Fruit fly (Drosophila melanogaster): ENCODE data around the gene CG3402.

Gene CG3402

DNA sequence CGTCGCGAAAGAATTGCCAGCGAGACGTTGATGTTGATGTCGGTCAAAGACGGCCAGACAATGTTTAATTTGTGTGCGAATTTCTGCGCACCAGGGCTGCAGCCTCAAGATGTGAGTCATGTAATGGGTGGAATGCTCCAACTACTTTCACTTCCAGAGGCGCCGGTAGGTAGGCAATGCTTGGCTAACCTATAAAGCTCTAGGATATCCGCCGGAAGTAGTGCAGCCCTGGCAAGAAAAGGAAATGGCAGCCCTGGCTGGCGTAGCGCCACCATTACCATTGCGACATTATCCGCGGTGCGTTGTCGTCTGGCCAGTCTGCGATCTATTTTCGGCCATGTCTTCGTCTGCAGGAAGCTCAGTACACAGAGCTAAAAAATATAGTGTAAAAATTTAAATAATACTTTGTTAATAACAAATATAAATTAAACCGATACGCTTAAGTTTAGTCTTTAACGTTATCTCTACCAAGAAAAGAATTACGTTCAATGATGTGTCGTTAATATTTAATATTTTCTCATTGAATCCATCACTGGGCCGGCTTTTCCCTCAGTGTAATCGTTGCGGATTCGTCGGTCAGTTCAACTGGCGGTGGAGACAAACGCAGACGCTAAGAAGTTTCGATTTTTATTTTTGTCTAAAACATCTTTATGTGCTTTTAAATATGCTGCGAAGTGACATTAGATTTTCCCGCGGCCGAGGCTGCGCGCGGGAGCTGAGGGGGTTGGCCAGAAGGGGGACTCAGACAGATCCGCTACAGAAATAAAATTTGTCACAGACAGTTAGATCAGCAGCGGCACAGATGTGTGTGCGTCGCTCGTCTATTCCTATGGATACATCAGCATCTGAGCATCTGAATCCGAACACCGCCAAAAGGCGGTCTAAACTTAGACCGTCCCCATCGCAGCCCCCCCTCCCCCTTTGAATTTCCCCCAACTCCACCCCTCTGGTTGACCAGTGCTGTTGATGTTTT lies 40.8 kb downstream of the CG3402 start:
- TF ChIP-seq CG8478 (optimal IDR thresholded peaks at IDR 0.05): no peak
- TF ChIP-seq CTCF (optimal IDR thresholded peaks at IDR 0.05): no peak

DNA sequence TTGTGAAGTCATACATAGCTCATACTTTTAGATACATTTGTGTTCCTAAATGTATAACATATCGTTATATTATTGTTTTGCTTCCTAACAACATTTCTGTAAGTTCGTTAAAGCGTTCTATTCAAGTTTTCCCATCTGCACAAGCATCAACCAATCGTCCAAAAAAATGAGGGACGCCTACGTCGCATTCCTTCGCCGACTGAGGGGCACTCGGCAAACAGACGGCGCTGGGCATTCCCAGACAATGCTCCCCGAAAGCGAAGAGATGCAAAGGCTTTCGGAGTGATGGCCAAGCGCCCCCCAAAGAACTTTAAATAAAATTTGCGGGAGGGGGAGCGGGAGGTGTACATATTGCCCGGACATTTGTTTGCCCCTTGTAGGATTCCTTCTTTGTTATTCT lies 41.9 kb downstream of the CG3402 start:
- TF ChIP-seq CTCF (optimal IDR thresholded peaks at IDR 0.05) (no peak), CG8478 (optimal IDR thresholded peaks at IDR 0.05) (no peak)

DNA sequence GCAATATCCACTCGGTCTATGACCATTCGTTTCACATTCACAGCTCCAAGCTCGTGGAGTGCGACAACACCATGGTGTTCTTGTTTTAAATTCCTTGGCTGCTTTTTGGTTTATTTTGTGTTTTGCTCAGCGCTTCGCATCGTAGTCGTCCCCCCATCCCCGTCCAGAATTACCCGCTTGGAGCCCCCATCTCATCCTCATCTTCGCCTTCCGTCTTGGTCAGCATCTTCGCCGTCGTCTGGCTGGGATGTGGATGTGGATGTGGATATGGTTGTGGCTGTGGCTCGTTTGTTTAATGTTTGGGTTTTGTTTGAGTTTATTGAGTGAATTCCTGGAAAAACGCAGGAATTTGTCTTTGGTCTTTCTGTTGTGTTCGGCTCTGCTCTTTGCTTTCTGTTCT lies 43.5 kb downstream of the CG3402 start:
- TF ChIP-seq CTCF (optimal IDR thresholded peaks at IDR 0.05) (no peak), CG8478 (optimal IDR thresholded peaks at IDR 0.05) (no peak)

DNA sequence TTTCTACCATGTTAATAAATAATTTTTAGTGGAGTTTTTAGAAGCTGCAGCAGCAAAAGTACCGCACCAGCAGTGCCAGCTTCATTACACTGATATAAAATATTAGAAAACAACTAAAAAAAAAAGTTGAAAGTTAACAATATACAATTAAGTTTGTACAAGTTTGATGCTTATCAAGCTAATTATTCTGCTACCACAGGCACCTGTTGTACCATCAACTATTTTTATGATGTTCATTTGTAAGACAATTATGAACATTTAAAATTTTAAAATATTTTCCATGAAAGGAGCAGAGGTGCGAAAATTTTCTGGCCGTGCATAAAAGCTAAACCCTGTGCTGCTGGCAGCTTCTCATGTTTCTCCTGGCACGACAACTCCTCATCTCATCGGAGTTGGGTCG lies 44.3 kb downstream of the CG3402 start:
- TF ChIP-seq CG8478 (optimal IDR thresholded peaks at IDR 0.05): no peak
- no peak for TF ChIP-seq CTCF (optimal IDR thresholded peaks at IDR 0.05)

DNA sequence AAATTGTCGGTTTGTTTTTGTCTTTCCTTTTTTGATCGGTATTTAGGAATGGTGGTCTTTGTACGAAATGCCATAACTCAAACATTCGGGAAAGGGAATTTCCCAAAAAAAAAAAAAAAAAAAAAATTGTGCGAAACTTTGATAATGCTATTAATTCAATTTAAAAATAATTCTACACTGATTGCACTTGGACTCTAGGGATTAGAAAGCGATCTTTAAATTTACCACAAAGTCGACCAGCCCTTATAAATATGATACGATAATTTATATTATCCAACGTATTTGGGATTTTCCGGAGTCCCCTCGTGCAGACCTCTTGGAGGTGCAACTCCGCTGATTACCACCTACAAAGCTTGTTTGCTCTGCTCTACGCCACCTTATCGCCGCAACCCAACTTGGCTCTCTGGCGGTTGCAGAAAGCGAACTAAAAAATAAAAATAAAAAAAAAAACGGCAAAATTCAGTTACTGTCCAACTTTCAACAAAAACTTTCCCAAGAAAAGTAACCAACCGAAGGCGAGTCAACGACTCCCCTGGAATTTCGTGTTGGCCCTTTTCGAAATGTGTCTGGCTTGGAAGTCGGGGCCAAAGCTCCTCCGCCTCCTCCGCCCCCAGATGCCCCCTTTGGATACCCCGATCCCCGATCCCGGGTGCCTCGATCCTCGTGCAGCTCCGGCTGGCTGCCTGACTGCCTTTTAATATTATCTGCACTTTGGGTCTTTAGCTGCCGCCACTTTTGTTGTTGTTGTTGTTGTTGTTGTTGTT lies 44.9 kb downstream of the CG3402 start:
- TF ChIP-seq CTCF (optimal IDR thresholded peaks at IDR 0.05) (no peak), CG8478 (optimal IDR thresholded peaks at IDR 0.05) (no peak)

DNA sequence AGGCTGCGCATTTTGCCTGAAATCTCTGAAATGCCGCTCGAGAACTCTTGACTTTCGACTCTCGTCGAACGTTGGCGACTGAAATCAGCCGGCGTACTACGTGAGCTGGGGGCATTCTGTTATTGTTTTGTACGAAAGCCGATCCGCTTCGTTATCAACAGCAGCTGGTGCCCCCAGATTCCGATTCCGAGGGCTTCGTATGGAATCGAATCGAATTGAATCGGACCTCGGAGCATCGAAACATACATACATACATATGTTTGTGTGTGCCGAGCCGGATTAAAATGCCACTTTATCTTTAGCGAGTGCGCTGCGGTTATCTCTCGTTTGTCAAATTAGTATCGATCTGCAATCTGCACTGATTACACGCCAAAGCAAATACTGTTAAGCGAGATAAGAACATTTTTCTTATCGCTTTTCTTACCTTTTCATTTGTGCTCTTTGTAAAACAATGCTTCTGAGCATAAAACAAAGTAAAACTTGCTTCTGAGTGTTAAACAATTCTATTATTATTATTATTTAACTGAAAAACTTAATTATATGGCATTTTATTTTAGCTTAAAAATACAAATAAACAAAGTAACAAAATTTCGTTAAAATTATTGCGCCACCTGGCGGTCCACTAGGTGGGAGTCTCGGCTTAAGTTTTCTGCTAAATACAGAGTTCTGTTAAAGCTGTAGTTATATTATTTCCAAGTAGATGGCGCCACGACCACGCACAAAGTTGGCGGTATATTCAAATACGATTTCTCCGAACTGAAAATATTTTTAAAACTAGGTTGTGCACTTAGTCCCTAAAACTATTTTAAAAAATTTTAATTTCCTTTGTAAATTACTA lies 46.0 kb downstream of the CG3402 start, which contains the start of gene Reg-2:
Gene Reg-2 (minus strand): TSS at position 80 of the 838 bp plus-strand sequence.
- TF ChIP-seq CG8478 (optimal IDR thresholded peaks at IDR 0.05): no peak
- TF ChIP-seq CTCF (optimal IDR thresholded peaks at IDR 0.05): peak; percentile 82 to 96

DNA sequence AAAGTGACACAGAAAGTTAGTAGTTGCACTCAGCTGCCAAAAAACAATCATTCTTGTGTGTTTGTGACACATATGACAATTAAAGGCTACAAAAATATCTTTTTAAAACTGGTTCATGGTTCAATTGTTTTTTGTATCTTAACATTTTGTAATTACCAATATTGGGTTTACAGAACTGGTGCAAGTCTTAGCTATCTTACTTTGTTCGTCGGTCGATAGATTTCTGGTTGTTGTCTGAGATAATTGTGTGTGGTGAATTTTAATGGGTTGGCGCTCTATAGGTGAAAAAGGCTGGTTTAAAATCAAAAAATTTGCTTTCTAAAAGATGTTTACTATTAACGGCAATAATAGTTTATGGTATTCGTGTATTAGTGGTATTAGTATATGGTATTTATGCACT lies 48.0 kb downstream of the CG3402 start:
- TF ChIP-seq CTCF (optimal IDR thresholded peaks at IDR 0.05) (peak; percentile 62 to 79), CG8478 (optimal IDR thresholded peaks at IDR 0.05) (no peak)

DNA sequence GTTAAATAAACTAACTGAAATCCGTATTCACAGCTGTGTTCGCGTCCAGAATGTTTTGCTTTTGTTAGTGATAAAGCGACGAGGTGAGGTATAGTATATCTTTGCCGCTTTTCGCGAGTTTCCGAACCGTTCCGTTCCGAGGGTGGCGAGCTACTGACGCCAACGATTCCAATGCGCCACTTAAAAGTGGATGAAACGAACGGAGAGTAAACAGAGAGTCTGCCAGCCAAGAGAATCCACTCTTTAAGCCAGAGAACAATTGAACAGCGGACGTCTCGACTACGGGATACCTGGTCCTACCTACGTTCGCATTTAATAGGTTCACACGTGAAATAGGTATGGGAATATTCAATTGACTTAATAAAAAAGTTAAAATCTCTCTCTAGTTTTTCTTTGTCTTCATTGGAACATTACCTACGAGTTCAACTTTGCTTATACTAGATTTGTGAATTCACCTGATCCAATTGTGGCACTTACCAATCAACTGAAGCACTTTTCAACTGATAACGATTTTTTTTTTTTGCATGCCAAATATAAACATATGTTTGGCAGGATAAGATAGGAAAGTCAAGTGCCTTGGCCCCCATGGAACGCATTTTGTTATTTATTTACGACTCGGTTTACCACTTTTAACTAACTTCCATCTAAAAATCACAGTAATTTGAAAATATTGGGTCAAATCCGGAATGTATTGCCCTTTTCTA lies 48.7 kb downstream of the CG3402 start, which contains the start of gene CG13893:
Gene CG13893 (minus strand): TSS at position 162 of the 704 bp plus-strand sequence.
- TF ChIP-seq CTCF (optimal IDR thresholded peaks at IDR 0.05): no peak
- no peak for TF ChIP-seq CG8478 (optimal IDR thresholded peaks at IDR 0.05)

DNA sequence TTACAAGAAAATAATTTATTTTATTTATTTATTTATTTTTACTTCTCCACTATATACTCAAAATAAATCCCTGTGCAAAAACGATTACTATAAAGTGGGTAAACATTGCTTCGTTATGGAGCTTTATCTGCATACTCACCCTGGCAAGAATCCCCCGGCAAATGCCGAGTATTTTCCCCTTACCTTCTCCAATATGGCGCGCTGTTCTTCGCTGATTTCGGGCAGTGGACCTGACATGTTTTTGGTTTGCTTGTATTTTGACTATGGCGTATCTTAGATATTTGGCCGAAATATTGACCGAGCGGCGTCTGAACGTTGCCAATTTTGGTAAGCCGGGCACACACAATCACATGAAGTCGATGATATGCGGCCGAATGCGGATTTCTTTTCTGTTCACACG lies 49.5 kb downstream of the CG3402 start:
- no peak for TF ChIP-seq CTCF (optimal IDR thresholded peaks at IDR 0.05)
- no peak for TF ChIP-seq CG8478 (optimal IDR thresholded peaks at IDR 0.05)

DNA sequence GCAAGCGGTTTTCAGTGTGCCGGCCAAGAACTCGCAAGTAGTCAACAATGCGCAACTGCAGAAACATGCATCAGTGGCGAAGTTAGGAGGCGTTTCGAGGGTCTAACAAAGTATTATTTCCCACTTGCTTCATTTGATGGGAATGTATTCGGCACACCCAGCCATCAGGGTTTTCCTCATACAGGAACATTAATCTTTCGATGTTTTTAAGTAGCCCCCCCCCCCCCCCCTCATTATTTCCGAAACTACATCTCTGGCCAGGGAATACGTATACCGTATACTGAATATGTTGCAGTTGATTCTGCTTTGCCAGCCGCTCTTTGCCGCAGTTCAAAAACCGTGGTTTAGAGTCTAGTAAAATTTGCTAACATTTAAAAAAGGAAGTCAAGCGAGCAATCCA lies 50.1 kb downstream of the CG3402 start:
- no peak for TF ChIP-seq CTCF (optimal IDR thresholded peaks at IDR 0.05)
- no peak for TF ChIP-seq CG8478 (optimal IDR thresholded peaks at IDR 0.05)

DNA sequence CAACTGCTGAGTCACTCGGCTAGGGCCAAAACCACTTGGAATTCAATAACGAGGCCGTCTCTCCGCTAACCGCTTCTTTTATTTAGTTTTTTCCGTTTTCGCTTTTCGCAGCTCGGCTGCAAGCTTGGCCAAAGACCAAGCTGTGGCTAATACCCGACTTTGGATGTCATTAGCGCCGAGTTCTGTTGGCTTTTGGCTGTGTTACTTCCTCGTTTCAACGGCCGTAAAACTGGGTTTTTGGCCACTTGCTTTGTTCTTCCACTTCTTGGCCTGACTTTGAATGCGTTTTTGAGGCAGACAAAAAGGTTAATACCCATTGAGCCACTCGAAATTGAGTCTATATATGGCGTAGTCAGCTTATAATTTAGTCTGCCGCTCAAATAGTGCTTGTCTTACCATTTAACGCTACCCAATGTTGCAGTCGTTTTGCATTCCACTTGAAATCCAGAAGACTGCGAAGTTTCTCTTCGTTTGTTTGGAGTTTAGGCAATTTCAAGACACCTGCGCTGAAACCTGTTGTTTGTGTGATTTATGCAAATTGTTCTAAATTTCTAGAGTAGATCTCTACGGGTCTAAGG lies 51.0 kb downstream of the CG3402 start:
- TF ChIP-seq CG8478 (optimal IDR thresholded peaks at IDR 0.05) (no peak), CTCF (optimal IDR thresholded peaks at IDR 0.05) (no peak)

All from S2 (cell line).